Fruit fly (Drosophila melanogaster) whole organism, embryonic: ENCODE measurements around the gene Kdm2.

Experiments used
- BEAF-32 ChIP-seq: fragments of 200-800 bp; sonication (Bioruptor generic); optimal IDR thresholded peaks from 3 replicates; lab custom pipeline; 2017; ENCODE audit warnings: missing biosample characterization, missing genetic modification characterization, mild to moderate bottlenecking, moderate library complexity, missing genetic modification reagents
- Bgb ChIP-seq: fragments of 200-800 bp; sonication (Bioruptor generic); IDR thresholded peaks from 2 replicates; pipeline ENCODE4 v1.3.6; 2022; ENCODE audit warnings: missing biosample characterization, missing genetic modification characterization; ENCODE audit not compliant: partially characterized antibody
- CG10267 ChIP-seq: fragments of 200-800 bp; sonication (Bioruptor generic); optimal IDR thresholded peaks from 2 replicates; lab custom pipeline; 2018; ENCODE audit warnings: missing biosample characterization, mild to moderate bottlenecking, missing genetic modification characterization, moderate library complexity
- CG10543 ChIP-seq: fragments of 200-800 bp; sonication (Bioruptor generic); optimal IDR thresholded peaks from 3 replicates; lab custom pipeline; 2017; ENCODE audit warnings: missing biosample characterization, mild to moderate bottlenecking, missing genetic modification characterization, moderate library complexity
- CG11695 ChIP-seq: fragments of 200-800 bp; sonication (Bioruptor generic); IDR thresholded peaks from 3 replicates; pipeline ENCODE4 v1.3.6; 2022; ENCODE audit warnings: missing biosample characterization, missing genetic modification characterization
- CG12391 ChIP-seq: fragments of 200-800 bp; sonication (Bioruptor generic); optimal IDR thresholded peaks from 3 replicates; lab custom pipeline; 2018; ENCODE audit warnings: missing biosample characterization, mild to moderate bottlenecking, missing genetic modification characterization, moderate library complexity
- CG14710 ChIP-seq: fragments of 200-800 bp; sonication (Bioruptor generic); optimal IDR thresholded peaks from 3 replicates; lab custom pipeline; 2019; ENCODE audit warnings: missing biosample characterization, mild to moderate bottlenecking, missing genetic modification characterization, moderate library complexity
- CG1529 ChIP-seq: fragments of 200-800 bp; sonication (Bioruptor generic); optimal IDR thresholded peaks from 3 replicates; lab custom pipeline; 2018; ENCODE audit warnings: missing biosample characterization, missing genetic modification characterization
- CG15601 ChIP-seq: fragments of 200-800 bp; sonication (Bioruptor generic); optimal IDR thresholded peaks from 3 replicates; lab custom pipeline; 2019; ENCODE audit warnings: missing biosample characterization, mild to moderate bottlenecking, missing genetic modification characterization, moderate library complexity
- CG17359 ChIP-seq: fragments of 200-800 bp; sonication (Bioruptor generic); optimal IDR thresholded peaks from 3 replicates; lab custom pipeline; 2018; ENCODE audit warnings: missing biosample characterization, mild to moderate bottlenecking, missing genetic modification characterization, moderate library complexity
- CG18764 ChIP-seq: fragments of 200-800 bp; sonication (Bioruptor generic); optimal IDR thresholded peaks from 3 replicates; lab custom pipeline; 2016; ENCODE audit warnings: missing biosample characterization, missing genetic modification characterization
- CG2712 ChIP-seq: fragments of 200-800 bp; optimal IDR thresholded peaks from 3 replicates; lab custom pipeline; 2019; ENCODE audit warnings: missing biosample characterization, mild to moderate bottlenecking, missing genetic modification characterization, moderate library complexity
- CG34422 ChIP-seq: fragments of 200-800 bp; sonication (Bioruptor generic); IDR thresholded peaks from 3 replicates; pipeline ENCODE4 v1.3.6; 2022; ENCODE audit warnings: missing biosample characterization, missing genetic modification characterization
- CG3847 ChIP-seq: fragments of 200-800 bp; sonication (Bioruptor generic); IDR thresholded peaks from 2 replicates; pipeline ENCODE4 v1.3.6; 2022; ENCODE audit warnings: missing biosample characterization, missing genetic modification characterization
- CG5953 ChIP-seq: fragments of 200-800 bp; sonication (Bioruptor generic); IDR thresholded peaks from 2 replicates; pipeline ENCODE4 v1.3.6; 2022; ENCODE audit warnings: missing biosample characterization, missing genetic modification characterization
- CG7987 ChIP-seq: fragments of 200-800 bp; sonication (Bioruptor generic); optimal IDR thresholded peaks from 2 replicates; lab custom pipeline; 2018; ENCODE audit warnings: missing biosample characterization, mild to moderate bottlenecking, missing genetic modification characterization, moderate library complexity
- CG9727 ChIP-seq: fragments of 200-800 bp; sonication (Bioruptor generic); optimal IDR thresholded peaks from 3 replicates; lab custom pipeline; 2017; ENCODE audit warnings: missing biosample characterization, mild to moderate bottlenecking, missing genetic modification characterization
- CHES-1-like ChIP-seq: fragments of 200-800 bp; sonication (Bioruptor generic); optimal IDR thresholded peaks from 2 replicates; lab custom pipeline; 2016; ENCODE audit warnings: missing biosample characterization, missing genetic modification characterization
- CTCF ChIP-seq: fragments of 200-800 bp; sonication (Bioruptor generic); optimal IDR thresholded peaks from 2 replicates; lab custom pipeline; 2017; ENCODE audit warnings: missing biosample characterization, mild to moderate bottlenecking, missing genetic modification characterization, moderate library complexity
- CoRest ChIP-seq: fragments of 200-800 bp; sonication (Bioruptor generic); optimal IDR thresholded peaks from 3 replicates; lab custom pipeline; 2018; ENCODE audit warnings: missing biosample characterization, mild to moderate bottlenecking, missing genetic modification characterization, moderate library complexity
- Fer1 ChIP-seq: fragments of 200-800 bp; sonication (Bioruptor generic); optimal IDR thresholded peaks from 2 replicates; lab custom pipeline; 2017; ENCODE audit warnings: missing biosample characterization, mild to moderate bottlenecking, missing genetic modification characterization
- HmgZ ChIP-seq: fragments of 200-800 bp; sonication (Bioruptor generic); optimal IDR thresholded peaks from 2 replicates; lab custom pipeline; 2018; ENCODE audit warnings: missing biosample characterization, mild to moderate bottlenecking, missing genetic modification characterization
- Hsf ChIP-seq: fragments of 200-800 bp; sonication (Bioruptor generic); optimal IDR thresholded peaks from 3 replicates; lab custom pipeline; 2016; ENCODE audit warnings: missing biosample characterization, missing genetic modification characterization
- Lhr ChIP-seq: fragments of 200-800 bp; sonication (Bioruptor generic); optimal IDR thresholded peaks from 3 replicates; lab custom pipeline; 2017; ENCODE audit warnings: mild to moderate bottlenecking, missing biosample characterization, missing genetic modification reagents, missing genetic modification characterization
- MBD-R2 ChIP-seq: fragments of 200-800 bp; sonication (Bioruptor generic); IDR thresholded peaks from 2 replicates; pipeline ENCODE4 v1.3.6; 2022; ENCODE audit warnings: missing biosample characterization, missing genetic modification characterization
- MTF-1 ChIP-seq: fragments of 200-800 bp; sonication (Bioruptor generic); optimal IDR thresholded peaks from 2 replicates; lab custom pipeline; 2018; ENCODE audit warnings: missing biosample characterization, mild to moderate bottlenecking, missing genetic modification characterization, borderline replicate concordance
- Myb ChIP-seq: fragments of 200-800 bp; sonication (Bioruptor generic); optimal IDR thresholded peaks from 2 replicates; lab custom pipeline; 2016; ENCODE audit warnings: missing biosample characterization, missing genetic modification characterization
- NC2α ChIP-seq: fragments of 200-800 bp; sonication (Bioruptor generic); optimal IDR thresholded peaks from 2 replicates; lab custom pipeline; 2016; ENCODE audit warnings: missing biosample characterization, missing genetic modification characterization
- Opbp ChIP-seq: fragments of 200-800 bp; sonication (Bioruptor generic); IDR thresholded peaks from 3 replicates; pipeline ENCODE4 v1.3.6; 2022; ENCODE audit warnings: missing biosample characterization, missing genetic modification characterization; ENCODE audit not compliant: partially characterized antibody
- Rx ChIP-seq: fragments of 200-800 bp; sonication (Bioruptor generic); IDR thresholded peaks from 2 replicates; pipeline ENCODE4 v1.3.6; 2022; ENCODE audit warnings: missing biosample characterization, missing genetic modification characterization
- Stat92E ChIP-seq, 3 experiments: fragments of >200 bp in 2 of 3; fragments of 200-800 bp in 1 of 3; sonication (Bioruptor generic) in 1 of 3; optimal IDR thresholded peaks; 2 replicates each; lab custom pipeline; 2017 to 2019; ENCODE audit warnings: missing biosample characterization in 3 of 3, missing genetic modification characterization in 3 of 3, mild to moderate bottlenecking in 1 of 3, moderate library complexity in 1 of 3
- YL-1 ChIP-seq: fragments of 200-800 bp; sonication (Bioruptor generic); optimal IDR thresholded peaks from 3 replicates; lab custom pipeline; 2017; ENCODE audit warnings: missing biosample characterization, mild to moderate bottlenecking, missing genetic modification characterization
- amos ChIP-seq: fragments of 200-800 bp; sonication (Bioruptor generic); IDR thresholded peaks from 2 replicates; pipeline ENCODE4 v1.3.6; 2022; ENCODE audit warnings: missing biosample characterization, missing genetic modification characterization; ENCODE audit not compliant: partially characterized antibody
- az2 ChIP-seq: fragments of 200-800 bp; sonication (Bioruptor generic); optimal IDR thresholded peaks from 3 replicates; lab custom pipeline; 2016; ENCODE audit warnings: missing biosample characterization, missing genetic modification characterization
- bbx ChIP-seq: fragments of 200-800 bp; sonication (Bioruptor generic); IDR thresholded peaks from 2 replicates; pipeline ENCODE4 v1.3.6; 2022; ENCODE audit warnings: missing biosample characterization, missing genetic modification characterization; ENCODE audit not compliant: partially characterized antibody
- cg ChIP-seq: fragments of 200-800 bp; sonication (Bioruptor generic); optimal IDR thresholded peaks from 3 replicates; lab custom pipeline; 2019; ENCODE audit warnings: missing biosample characterization, mild to moderate bottlenecking, missing genetic modification characterization, moderate library complexity
- gfzf ChIP-seq: fragments of 200-800 bp; sonication (Bioruptor generic); optimal IDR thresholded peaks from 2 replicates; lab custom pipeline; 2016; ENCODE audit warnings: missing biosample characterization, mild to moderate bottlenecking, missing genetic modification characterization, moderate library complexity
- grau ChIP-seq: fragments of 200-800 bp; optimal IDR thresholded peaks from 3 replicates; lab custom pipeline; 2019; ENCODE audit warnings: missing biosample characterization, mild to moderate bottlenecking, missing genetic modification characterization, moderate library complexity
- insv ChIP-seq, 2 experiments: fragments of 200-800 bp; sonication (Bioruptor generic); optimal IDR thresholded peaks; 3 replicates each; lab custom pipeline; 2016 to 2018; ENCODE audit warnings: missing biosample characterization in 2 of 2, missing genetic modification characterization in 2 of 2
- jumu ChIP-seq: fragments of 200-800 bp; sonication (Bioruptor generic); optimal IDR thresholded peaks from 3 replicates; lab custom pipeline; 2016; ENCODE audit warnings: missing biosample characterization, missing genetic modification characterization
- kni ChIP-seq: fragments of 200-800 bp; sonication (Bioruptor generic); optimal IDR thresholded peaks from 3 replicates; lab custom pipeline; 2017; ENCODE audit warnings: mild to moderate bottlenecking, missing biosample characterization, missing genetic modification reagents, missing genetic modification characterization
- knrl ChIP-seq: fragments of 200-800 bp; sonication (Bioruptor generic); IDR thresholded peaks from 3 replicates; pipeline ENCODE4 v1.3.6; 2022; ENCODE audit warnings: missing biosample characterization, missing genetic modification characterization; ENCODE audit not compliant: partially characterized antibody
- mam ChIP-seq: fragments of 200-800 bp; sonication (Bioruptor generic); optimal IDR thresholded peaks from 3 replicates; lab custom pipeline; 2016; ENCODE audit warnings: missing biosample characterization, missing genetic modification characterization
- phol ChIP-seq: fragments of 200-800 bp; sonication (Bioruptor generic); optimal IDR thresholded peaks from 3 replicates; lab custom pipeline; 2018; ENCODE audit warnings: missing biosample characterization, mild to moderate bottlenecking, missing genetic modification characterization, moderate library complexity
- pzg ChIP-seq: fragments of 200-800 bp; sonication (Bioruptor generic); optimal IDR thresholded peaks from 3 replicates; lab custom pipeline; 2018; ENCODE audit warnings: missing biosample characterization, mild to moderate bottlenecking, missing genetic modification characterization, moderate library complexity
- sd ChIP-seq: fragments of 200-800 bp; sonication (Bioruptor generic); optimal IDR thresholded peaks from 3 replicates; lab custom pipeline; 2018; ENCODE audit warnings: missing biosample characterization, mild to moderate bottlenecking, missing genetic modification characterization, moderate library complexity
- sens ChIP-seq: fragments of 200-800 bp; sonication (Bioruptor generic); peaks from one replicate; lab custom pipeline; 2016; ENCODE audit warnings: missing biosample characterization, missing genetic modification characterization
- sr ChIP-seq: fragments of 200-800 bp; sonication (Bioruptor generic); IDR thresholded peaks from 3 replicates; pipeline ENCODE4 v1.3.6; 2022; ENCODE audit warnings: missing biosample characterization, missing genetic modification characterization
- unc-4 ChIP-seq: fragments of 200-800 bp; sonication (Bioruptor generic); IDR thresholded peaks from 2 replicates; pipeline ENCODE4 v1.3.6; 2022; ENCODE audit warnings: missing biosample characterization, missing genetic modification characterization; ENCODE audit not compliant: partially characterized antibody

The Kdm2 gene

dm6 chr3R:9019689-9020138, 32.6 kb upstream of the Kdm2 start, which contains the start of gene tgo (continued):
- TF ChIP-seq unc-4 (GFP tag; lab: Robert Waterston, UW) (peak; percentile 59; the same call in 1 of the 2 replicates), Bgb (GFP tag; lab: Robert Waterston, UW) (peak; percentile 31; the same call in 1 of the 2 replicates), sr (GFP tag; lab: Robert Waterston, UW) (no peak), CG12391 (peak; percentile 28), CG5953 (no peak), cg (peak; percentile 72), CG10543 (GFP tag; lab: Kevin White, UChicago) (peak; percentile 36), CG7987 (GFP tag; lab: Kevin White, UChicago) (peak; percentile 7), Myb (peak; percentile 98), bbx (peak; percentile 36; the same call in 1 of the 2 replicates), CG14710 (tag; lab: Kevin White, UChicago) (peak; percentile 80), HmgZ (peak; percentile 85), phol (tag; lab: Kevin White, UChicago) (peak; percentile 63), BEAF-32 (GFP tag; lab: Kevin White, UChicago) (peak; percentile 65), CG15601 (tag; lab: Kevin White, UChicago) (peak; percentile 33), pzg (GFP tag; lab: Kevin White, UChicago) (peak; percentile 96), Fer1 (GFP tag; lab: Kevin White, UChicago) (peak; percentile 69), Stat92E (GFP tag; optimal IDR thresholded peaks at IDR 0.05; lab: Kevin White, UChicago) (peak in 1 of 3 experiments; percentile 42), mam (GFP tag; lab: Kevin White, UChicago) (no peak), Rx (GFP tag; lab: Robert Waterston, UW) (no peak), kni (GFP tag; lab: Kevin White, UChicago) (peak; percentile 72), MBD-R2 (GFP tag; lab: Robert Waterston, UW) (peak; percentile 48), CG17359 (peak; percentile 11), sd (tag; lab: Kevin White, UChicago) (peak; percentile 71), CG18764 (peak; percentile 0), CG2712 (tag; lab: Kevin White, UChicago) (peak; percentile 46), CHES-1-like (GFP tag; lab: Kevin White, UChicago) (peak; percentile 64), sens (GFP tag; lab: Kevin White, UChicago) (peak; percentile 88), gfzf (peak; percentile 90), Opbp (peak; percentile 58; the same call in 2 of the 3 replicates), CG11695 (GFP tag; lab: Robert Waterston, UW) (no peak), Lhr (peak; percentile 79), CG3847 (GFP tag; lab: Robert Waterston, UW) (peak; percentile 59; the same call in 1 of the 2 replicates), az2 (GFP tag; lab: Kevin White, UChicago) (no peak), grau (tag; lab: Kevin White, UChicago) (peak; percentile 36), CTCF (GFP tag; lab: Kevin White, UChicago) (peak; percentile 42), CoRest (tag; lab: Kevin White, UChicago) (peak; percentile 52), CG9727 (GFP tag; lab: Kevin White, UChicago) (peak; percentile 9), CG10267 (tag; lab: Kevin White, UChicago) (peak; percentile 61), amos (peak; percentile 62), CG1529 (GFP tag; lab: Kevin White, UChicago) (no peak), MTF-1 (GFP tag; lab: Kevin White, UChicago) (no peak), CG34422 (GFP tag; lab: Robert Waterston, UW) (peak; percentile 83; the same call in 1 of the 3 replicates), knrl (GFP tag; lab: Robert Waterston, UW) (peak; percentile 47; the same call in 1 of the 3 replicates), NC2α (no peak), jumu (GFP tag; lab: Kevin White, UChicago) (no peak), insv (GFP tag; optimal IDR thresholded peaks at IDR 0.05; lab: Kevin White, UChicago) (peak in 1 of 2 experiments; percentile 38), Hsf (GFP tag; lab: Kevin White, UChicago) (no peak), YL-1 (peak; percentile 96)
